Fruit fly (Drosophila melanogaster): ENCODE data around the gene CG34426.

The CG34426 gene

DNA sequence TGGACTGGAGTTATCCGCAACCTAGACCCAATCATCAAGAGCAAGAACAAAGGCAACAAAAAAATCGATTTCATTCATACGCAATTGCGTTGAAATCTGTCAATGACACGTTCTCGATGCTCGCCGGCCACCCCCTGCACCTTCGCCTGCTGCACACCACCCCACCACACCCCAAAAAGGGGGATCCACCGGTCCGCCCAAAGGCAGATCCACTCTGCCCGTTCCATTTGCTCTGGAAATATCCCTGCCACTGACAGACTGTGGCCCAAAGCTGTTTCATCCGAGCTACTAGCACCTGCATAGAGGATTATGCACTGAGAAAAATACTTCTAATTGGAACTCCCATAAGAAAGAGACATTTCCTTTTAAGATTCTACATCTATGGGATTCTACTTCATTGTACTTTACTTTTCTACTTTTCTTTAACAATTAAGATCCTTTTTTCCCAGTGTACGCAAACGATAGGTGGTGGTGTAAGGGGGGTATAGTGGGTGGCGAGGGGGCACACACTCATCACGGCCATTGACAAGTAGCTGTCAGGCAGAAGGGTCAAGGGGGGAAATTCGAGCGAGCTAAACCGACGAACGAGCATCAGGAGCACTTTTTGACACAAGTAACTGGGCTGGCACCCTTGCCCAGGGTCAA is 21.6 kb downstream of the CG34426 start (continued):
- no peak for TF ChIP-seq Nf-YC (tag; optimal IDR thresholded peaks at IDR 0.05)
- TF ChIP-seq prd (optimal IDR thresholded peaks at IDR 0.05): no peak
- TF ChIP-seq prd (GFP tag; IDR thresholded peaks at IDR 0.05): peak; percentile 58
- TF ChIP-seq CG3995 (GFP tag; optimal IDR thresholded peaks at IDR 0.05): no peak
- TF ChIP-seq peb (GFP tag; IDR thresholded peaks at IDR 0.05): peak; percentile 24; the same call in 1 of the 2 replicates
- TF ChIP-seq pb (GFP tag; optimal IDR thresholded peaks at IDR 0.05): no peak
- peak; percentile 3 for TF ChIP-seq tap (tag; optimal IDR thresholded peaks at IDR 0.05)
- no peak for TF ChIP-seq gro (GFP tag; optimal IDR thresholded peaks at IDR 0.05)
- peak; percentile 24; the same call in 1 of the 2 replicates for TF ChIP-seq CG8765 (GFP tag; IDR thresholded peaks at IDR 0.05)
- TF ChIP-seq lbe (GFP tag; optimal IDR thresholded peaks at IDR 0.05): peak; percentile 23
- no peak for TF ChIP-seq sna (GFP tag; IDR thresholded peaks at IDR 0.05; ENCODE audit: partially characterized antibody)
- no peak for TF ChIP-seq Sin3A (optimal IDR thresholded peaks at IDR 0.05)
- TF ChIP-seq Nf-YB (GFP tag; optimal IDR thresholded peaks at IDR 0.05): no peak
- 0 out of 2 replicates have a peak, but pooled peaks have one; percentile 14 for TF ChIP-seq wor (GFP tag; IDR thresholded peaks at IDR 0.05)
- TF ChIP-seq en (GFP tag; optimal IDR thresholded peaks at IDR 0.05): no peak
- no peak for TF ChIP-seq CG6175 (GFP tag; IDR thresholded peaks at IDR 0.05)
- TF ChIP-seq fd96Cb (tag; optimal IDR thresholded peaks at IDR 0.05): peak; percentile 54
- TF ChIP-seq Xrp1 (GFP tag; IDR thresholded peaks at IDR 0.05): peak; percentile 72; the same call in 1 of the 2 replicates
- TF ChIP-seq CG2889 (GFP tag; IDR thresholded peaks at IDR 0.05): 0 out of 3 replicates have a peak, but pooled peaks have one; percentile 51
- TF ChIP-seq CG43689 (GFP tag; IDR thresholded peaks at IDR 0.05): no peak
- TF ChIP-seq Myb (GFP tag; optimal IDR thresholded peaks at IDR 0.05): no peak
- no peak for TF ChIP-seq btn (GFP tag; optimal IDR thresholded peaks at IDR 0.05)
- TF ChIP-seq CG42726 (GFP tag; IDR thresholded peaks at IDR 0.05; ENCODE audit: partially characterized antibody): no peak
- no peak for TF ChIP-seq Kr (GFP tag; optimal IDR thresholded peaks at IDR 0.05)
- peak; percentile 60; the same call in 2 of the 3 replicates for TF ChIP-seq ci (GFP tag; IDR thresholded peaks at IDR 0.05)
- TF ChIP-seq crol (GFP tag; IDR thresholded peaks at IDR 0.05): peak; percentile 82
- TF ChIP-seq org-1 (GFP tag; optimal IDR thresholded peaks at IDR 0.05): no peak
- no peak for TF ChIP-seq CG9876 (GFP tag; optimal IDR thresholded peaks at IDR 0.05)
- TF ChIP-seq Chrac-16 (GFP tag; optimal IDR thresholded peaks at IDR 0.05): peak; percentile 7
- TF ChIP-seq her (GFP tag; optimal IDR thresholded peaks at IDR 0.05): no peak
- no peak for TF ChIP-seq BtbVII (GFP tag; optimal IDR thresholded peaks at IDR 0.05)
- TF ChIP-seq luna (GFP tag; optimal IDR thresholded peaks at IDR 0.05): no peak
- no peak for TF ChIP-seq CG1647 (GFP tag; optimal IDR thresholded peaks at IDR 0.05)
- peak; percentile 55; the same call in 1 of the 2 replicates for TF ChIP-seq Ptx1 (GFP tag; IDR thresholded peaks at IDR 0.05)
- TF ChIP-seq Elba2 (GFP tag; optimal IDR thresholded peaks at IDR 0.05): no peak
- peak; percentile 35; the same call in 1 of the 2 replicates for TF ChIP-seq ro (GFP tag; IDR thresholded peaks at IDR 0.05)
- TF ChIP-seq Optix (GFP tag; IDR thresholded peaks at IDR 0.05): no peak
- no peak for TF ChIP-seq dm (GFP tag; optimal IDR thresholded peaks at IDR 0.05)
- no peak for TF ChIP-seq CG10267 (tag; optimal IDR thresholded peaks at IDR 0.05)
- 0 out of 2 replicates have a peak, but pooled peaks have one; percentile 12 for TF ChIP-seq CG9932 (GFP tag; IDR thresholded peaks at IDR 0.05)
- no peak for TF ChIP-seq Trl (optimal IDR thresholded peaks at IDR 0.05)
- no peak for TF ChIP-seq Trl (GFP tag; optimal IDR thresholded peaks at IDR 0.05)
- no peak for TF ChIP-seq Atf-2 (GFP tag; optimal IDR thresholded peaks at IDR 0.05)
- peak in 1 of 2 experiments; percentile 37 for TF ChIP-seq Pdp1 (GFP tag; optimal IDR thresholded peaks at IDR 0.05)
- no peak for TF ChIP-seq repo (GFP tag; optimal IDR thresholded peaks at IDR 0.05)
- TF ChIP-seq CG11398 (GFP tag; optimal IDR thresholded peaks at IDR 0.05): no peak
- TF ChIP-seq CG10462 (GFP tag; optimal IDR thresholded peaks at IDR 0.05): no peak
- no peak for TF ChIP-seq Med (GFP tag)
- TF ChIP-seq h (optimal IDR thresholded peaks at IDR 0.05): no peak
- TF ChIP-seq twi (tag; optimal IDR thresholded peaks at IDR 0.05): peak; percentile 11
- TF ChIP-seq Adf1 (GFP tag; IDR thresholded peaks at IDR 0.05): no peak
- TF ChIP-seq ap (GFP tag; IDR thresholded peaks at IDR 0.05): no peak
- no peak for TF ChIP-seq Awh (GFP tag; IDR thresholded peaks at IDR 0.05)

Measured in whole organism, embryonic.